Fruit fly (Drosophila melanogaster): Measurements from ENCODE around the gene CG13044.

DNA sequence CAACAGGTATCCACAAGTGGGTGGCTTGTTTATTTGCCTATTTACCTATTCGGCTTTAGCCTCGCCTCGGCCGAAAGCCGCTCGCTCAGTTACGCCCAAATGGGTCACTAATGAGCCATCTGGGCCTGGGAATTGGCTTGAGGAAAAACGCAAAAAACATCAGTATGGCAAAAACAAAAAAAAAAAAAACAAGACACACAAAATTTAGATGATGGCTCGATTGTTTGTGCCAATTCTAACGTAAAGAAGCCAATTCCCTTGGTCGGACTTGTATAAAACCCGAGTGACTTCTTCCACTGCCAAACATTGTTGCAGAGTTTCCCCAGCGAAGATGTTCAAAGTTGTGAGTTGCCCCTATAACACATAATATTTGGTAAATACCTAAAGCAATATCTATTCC lies 1.8 kb downstream of the CG13044 start, which contains the start of gene CG4982:
- no peak for TF ChIP-seq CG16779 (tag; optimal IDR thresholded peaks at IDR 0.05)
- no peak for TF ChIP-seq cyc (GFP tag; optimal IDR thresholded peaks at IDR 0.05)
- TF ChIP-seq Lpt (GFP tag; optimal IDR thresholded peaks at IDR 0.05), result no peak
- no peak for TF ChIP-seq fkh (GFP tag; optimal IDR thresholded peaks at IDR 0.05)
- TF ChIP-seq Sox102F (GFP tag; optimal IDR thresholded peaks at IDR 0.05), result no peak
- TF ChIP-seq Sox15 (GFP tag; optimal IDR thresholded peaks at IDR 0.05), result no peak
- no peak for TF ChIP-seq vri (GFP tag; optimal IDR thresholded peaks at IDR 0.05)
- TF ChIP-seq CG6792 (GFP tag; optimal IDR thresholded peaks at IDR 0.05), result no peak
- no peak for TF ChIP-seq fd59A (GFP tag; optimal IDR thresholded peaks at IDR 0.05)

Data from whole organism, prepupa.